Fruit fly (Drosophila melanogaster): ENCODE results near the gene CG3473.

CG3473 gene

dm6 chr2L:14553868-14554591, 9.5 kb downstream of the CG3473 start (continued):
- TF ChIP-seq tin (GFP tag; optimal IDR thresholded peaks at IDR 0.05): peak; percentile 75
- TF ChIP-seq B-H1 (GFP tag; IDR thresholded peaks at IDR 0.05): no peak; the same call in 2 of the 3 replicates
- TF ChIP-seq Jarid2 (GFP tag; optimal IDR thresholded peaks at IDR 0.05): peak; percentile 4
- peak; percentile 67; the same call in 1 of the 2 replicates for TF ChIP-seq dati (GFP tag; IDR thresholded peaks at IDR 0.05)
- TF ChIP-seq dysf (GFP tag; IDR thresholded peaks at IDR 0.05): peak; percentile 52; the same call in 2 of the 3 replicates
- peak; percentile 92 for TF ChIP-seq CG10959 (GFP tag; IDR thresholded peaks at IDR 0.05)
- peak; percentile 67 for TF ChIP-seq repo (GFP tag; optimal IDR thresholded peaks at IDR 0.05)
- no peak for TF ChIP-seq pan (optimal IDR thresholded peaks at IDR 0.05)
- peak in 1 of 2 experiments; percentile 70 for TF ChIP-seq pan (GFP tag; optimal IDR thresholded peaks at IDR 0.05 in 1 of 2, IDR thresholded peaks at IDR 0.05 in 1 of 2)
- TF ChIP-seq Mad (GFP tag; optimal IDR thresholded peaks at IDR 0.05): peak; percentile 51
- TF ChIP-seq ci (GFP tag; IDR thresholded peaks at IDR 0.05): peak; percentile 88
- TF ChIP-seq Rx (GFP tag; IDR thresholded peaks at IDR 0.05): peak; percentile 73
- TF ChIP-seq CG12942 (GFP tag; optimal IDR thresholded peaks at IDR 0.05): no peak
- TF ChIP-seq Xbp1 (GFP tag; optimal IDR thresholded peaks at IDR 0.05): peak; percentile 80
- peak; percentile 38 for TF ChIP-seq CG13123 (GFP tag; optimal IDR thresholded peaks at IDR 0.05)
- peak in 1 of 2 experiments; percentile 64 for TF ChIP-seq bsh (GFP tag; optimal IDR thresholded peaks at IDR 0.05)
- TF ChIP-seq org-1 (GFP tag; optimal IDR thresholded peaks at IDR 0.05): peak; percentile 31
- TF ChIP-seq chif (GFP tag; optimal IDR thresholded peaks at IDR 0.05): peak; percentile 70 to 87
- peak; percentile 79; the same call in 2 of the 3 replicates for TF ChIP-seq otp (GFP tag; IDR thresholded peaks at IDR 0.05)
- TF ChIP-seq Side (GFP tag; optimal IDR thresholded peaks at IDR 0.05): peak; percentile 83
- TF ChIP-seq fu2 (GFP tag; optimal IDR thresholded peaks at IDR 0.05): peak; percentile 0
- TF ChIP-seq Blimp-1 (GFP tag; optimal IDR thresholded peaks at IDR 0.05): peak; percentile 81
- no peak for TF ChIP-seq Fer2 (tag; optimal IDR thresholded peaks at IDR 0.05)
- peak; percentile 58 for TF ChIP-seq H2.0 (GFP tag; IDR thresholded peaks at IDR 0.05)
- 0 out of 3 replicates have a peak, but pooled peaks have one; percentile 51 for TF ChIP-seq z (GFP tag; IDR thresholded peaks at IDR 0.05)
- no peak for TF ChIP-seq br (optimal IDR thresholded peaks at IDR 0.05)
- peak; percentile 50 for TF ChIP-seq HLH54F (GFP tag; optimal IDR thresholded peaks at IDR 0.05)
- peak; percentile 82 for TF ChIP-seq vvl (GFP tag; IDR thresholded peaks at IDR 0.05)
- TF ChIP-seq CG9609 (GFP tag; optimal IDR thresholded peaks at IDR 0.05): peak; percentile 46
- no peak for TF ChIP-seq CG7987 (GFP tag; optimal IDR thresholded peaks at IDR 0.05)
- peak; percentile 84 for TF ChIP-seq CG32772 (GFP tag; IDR thresholded peaks at IDR 0.05)
- TF ChIP-seq CG11093 (GFP tag; IDR thresholded peaks at IDR 0.05): 0 out of 3 replicates have a peak, but pooled peaks have one; percentile 43
- TF ChIP-seq CG8478 (optimal IDR thresholded peaks at IDR 0.05): no peak
- TF ChIP-seq CG1529 (GFP tag; optimal IDR thresholded peaks at IDR 0.05): peak; percentile 30
- TF ChIP-seq gcm (GFP tag; optimal IDR thresholded peaks at IDR 0.05): peak; percentile 36
- peak; percentile 24 for TF ChIP-seq CG4282 (GFP tag; optimal IDR thresholded peaks at IDR 0.05)
- TF ChIP-seq dmrt11E (tag; optimal IDR thresholded peaks at IDR 0.05): peak; percentile 94
- TF ChIP-seq da (GFP tag; optimal IDR thresholded peaks at IDR 0.05): no peak
- TF ChIP-seq CG12104 (GFP tag; optimal IDR thresholded peaks at IDR 0.05): peak; percentile 62
- no peak for TF ChIP-seq Poxn (GFP tag; IDR thresholded peaks at IDR 0.05)
- no peak for TF ChIP-seq schlank (tag; optimal IDR thresholded peaks at IDR 0.05)
- peak; percentile 69 for TF ChIP-seq lilli (GFP tag; optimal IDR thresholded peaks at IDR 0.05)
- no peak for TF ChIP-seq CG3995 (GFP tag; optimal IDR thresholded peaks at IDR 0.05)
- peak; percentile 56 for TF ChIP-seq CG14667 (GFP tag; IDR thresholded peaks at IDR 0.05)
- TF ChIP-seq Dek (tag; optimal IDR thresholded peaks at IDR 0.05): no peak
- no peak for TF ChIP-seq cg (GFP tag; optimal IDR thresholded peaks at IDR 0.05)
- TF ChIP-seq CG6175 (GFP tag; IDR thresholded peaks at IDR 0.05): no peak
- TF ChIP-seq CG4360 (GFP tag; IDR thresholded peaks at IDR 0.05): peak; percentile 45; the same call in 1 of the 2 replicates
- no peak for TF ChIP-seq ab (GFP tag; optimal IDR thresholded peaks at IDR 0.05)
- TF ChIP-seq CG11247 (GFP tag; IDR thresholded peaks at IDR 0.05): no peak
- peak; percentile 52 for TF ChIP-seq CG9876 (GFP tag; optimal IDR thresholded peaks at IDR 0.05)
- peak; percentile 87 for TF ChIP-seq CG17361 (GFP tag; IDR thresholded peaks at IDR 0.05)

Data from whole organism, embryonic.